Worm (Caenorhabditis elegans): ENCODE data around the gene T23F11.4.
A peak's percentile ranks its signal among the peaks of the same experiment; 100 is the strongest.

T23F11.4 gene

ce11 chrIII:4643262-4643661 is 21.9 kb downstream of the T23F11.4 start, which contains the start of gene pfas-1:
TSS of gene pfas-1 (minus strand) at chrIII:4643310.
- TF ChIP-seq zip-5 (tag; optimal IDR thresholded peaks at IDR 0.05) = no peak
- TF ChIP-seq tbx-2 (tag; optimal IDR thresholded peaks at IDR 0.05) = no peak
- TF ChIP-seq hlh-13 (GFP tag; optimal IDR thresholded peaks at IDR 0.05) = no peak
- no peak for TF ChIP-seq ref-2 (tag; optimal IDR thresholded peaks at IDR 0.05)
- TF ChIP-seq ceh-22 (tag; optimal IDR thresholded peaks at IDR 0.05) = no peak
- TF ChIP-seq nhr-232 (tag; optimal IDR thresholded peaks at IDR 0.05) = no peak

- TF ChIP-seq lim-6 (tag; optimal IDR thresholded peaks at IDR 0.05) = no peak
- no peak for TF ChIP-seq fkh-10 (GFP tag; optimal IDR thresholded peaks at IDR 0.05)
- no peak for TF ChIP-seq nhr-232 (tag; optimal IDR thresholded peaks at IDR 0.05)
- no peak for TF ChIP-seq fax-1 (tag; optimal IDR thresholded peaks at IDR 0.05)
- TF ChIP-seq ceh-24 (tag; optimal IDR thresholded peaks at IDR 0.05) = no peak
- TF ChIP-seq gmeb-2 (tag; optimal IDR thresholded peaks at IDR 0.05) = no peak
- TF ChIP-seq K09A11.1 (tag; optimal IDR thresholded peaks at IDR 0.05; ENCODE audit: insufficient read depth) = no peak
- TF ChIP-seq unc-3 (GFP tag; conservative IDR thresholded peaks at IDR 0.05) = no peak
- no peak for TF ChIP-seq unc-3 (tag; optimal IDR thresholded peaks at IDR 0.05)
- no peak for TF ChIP-seq nfya-1 (tag; optimal IDR thresholded peaks at IDR 0.05)
These were observed 30.2 kb downstream of the T23F11.4 start, which contains the start of gene clec-153 for ce11 chrIII:4634947-4635346. TSS of gene clec-153 (plus strand) at chrIII:4635247.

- TF ChIP-seq elt-2 (tag; optimal IDR thresholded peaks at IDR 0.05) = no peak
- TF ChIP-seq npax-4 (tag; optimal IDR thresholded peaks at IDR 0.05) = no peak
- no peak for TF ChIP-seq T23F11.4 (GFP tag; optimal IDR thresholded peaks at IDR 0.05)
- no peak for TF ChIP-seq ceh-2 (tag; optimal IDR thresholded peaks at IDR 0.05)
- no peak for TF ChIP-seq hlh-15 (tag; optimal IDR thresholded peaks at IDR 0.05)
- no peak for TF ChIP-seq nhr-232 (tag; optimal IDR thresholded peaks at IDR 0.05)
- TF ChIP-seq syd-9 (tag; optimal IDR thresholded peaks at IDR 0.05) = no peak
- TF ChIP-seq hlh-6 (tag; optimal IDR thresholded peaks at IDR 0.05) = no peak
- TF ChIP-seq pqm-1 (tag; optimal IDR thresholded peaks at IDR 0.05) = no peak
- TF ChIP-seq ceh-34 (tag; optimal IDR thresholded peaks at IDR 0.05) = no peak
- no peak for TF ChIP-seq hlh-30 (tag; optimal IDR thresholded peaks at IDR 0.05; ENCODE audit: insufficient read depth)
- TF ChIP-seq K02D7.2 (tag; optimal IDR thresholded peaks at IDR 0.05) = no peak
These were observed 37.0 kb downstream of the T23F11.4 start, which contains the start of gene clec-151 for ce11 chrIII:4628165-4628564. TSS of gene clec-151 (plus strand) at chrIII:4628465.

- TF ChIP-seq dmd-4 (tag; optimal IDR thresholded peaks at IDR 0.05; ENCODE audit: borderline replicate concordance) = no peak
- no peak for TF ChIP-seq sox-2 (GFP tag; IDR thresholded peaks at IDR 0.05)
- no peak for TF ChIP-seq ceh-14 (tag; optimal IDR thresholded peaks at IDR 0.05)
- TF ChIP-seq hlh-13 (GFP tag; optimal IDR thresholded peaks at IDR 0.05) = no peak
- peak; percentile 46 for TF ChIP-seq K02D7.2 (tag; optimal IDR thresholded peaks at IDR 0.05)
- TF ChIP-seq fkh-6 (tag; optimal IDR thresholded peaks at IDR 0.05) = no peak
- no peak for TF ChIP-seq ref-2 (tag; optimal IDR thresholded peaks at IDR 0.05)
- TF ChIP-seq unc-42 (tag; optimal IDR thresholded peaks at IDR 0.05) = peak; percentile 2
- TF ChIP-seq eyg-1 (tag; optimal IDR thresholded peaks at IDR 0.05) = no peak
- TF ChIP-seq Y22D7AL.16 (tag; optimal IDR thresholded peaks at IDR 0.05) = no peak
- TF ChIP-seq hlh-30 (tag; optimal IDR thresholded peaks at IDR 0.05; ENCODE audit: insufficient read depth) = no peak
- TF ChIP-seq ceh-18 (tag; optimal IDR thresholded peaks at IDR 0.05) = no peak
- no peak for TF ChIP-seq zip-5 (tag; optimal IDR thresholded peaks at IDR 0.05)
- peak; percentile 61 for TF ChIP-seq ceh-19 (GFP tag; optimal IDR thresholded peaks at IDR 0.05)
- no peak for TF ChIP-seq elt-4 (tag; optimal IDR thresholded peaks at IDR 0.05)
- no peak for TF ChIP-seq madf-2 (tag; optimal IDR thresholded peaks at IDR 0.05)
- no peak for TF ChIP-seq ceh-2 (tag; optimal IDR thresholded peaks at IDR 0.05)
- no peak for TF ChIP-seq unc-3 (GFP tag; conservative IDR thresholded peaks at IDR 0.05)
- TF ChIP-seq unc-3 (tag; optimal IDR thresholded peaks at IDR 0.05) = no peak
- TF ChIP-seq ceh-22 (tag; optimal IDR thresholded peaks at IDR 0.05) = no peak
- no peak for TF ChIP-seq syd-9 (tag; optimal IDR thresholded peaks at IDR 0.05)
- TF ChIP-seq dve-1 (tag; optimal IDR thresholded peaks at IDR 0.05) = no peak
- TF ChIP-seq ceh-30 (tag; optimal IDR thresholded peaks at IDR 0.05) = no peak
- peak; percentile 45 for TF ChIP-seq C38D4.7 (GFP tag; optimal IDR thresholded peaks at IDR 0.05)
- no peak for TF ChIP-seq odd-2 (tag; optimal IDR thresholded peaks at IDR 0.05)
- TF ChIP-seq gmeb-2 (tag; optimal IDR thresholded peaks at IDR 0.05) = peak; percentile 28
- no peak for TF ChIP-seq che-1 (tag; optimal IDR thresholded peaks at IDR 0.05)
- TF ChIP-seq unc-55 (GFP tag; optimal IDR thresholded peaks at IDR 0.05) = no peak
- no peak for TF ChIP-seq K09A11.1 (tag; optimal IDR thresholded peaks at IDR 0.05; ENCODE audit: insufficient read depth)
- TF ChIP-seq nhr-11 (tag; optimal IDR thresholded peaks at IDR 0.05) = no peak
- no peak for TF ChIP-seq lim-6 (tag; optimal IDR thresholded peaks at IDR 0.05)
These were observed 38.8 kb downstream of the T23F11.4 start for ce11 chrIII:4626148-4626922.

Measured in whole organism, late embryonic.